Worm (Caenorhabditis elegans) whole organism, young adult: ENCODE data around the gene flp-10.

ENCODE experiments used
- B0019.2 ChIP-seq: fragments of 200-800 bp; sonication (Bioruptor generic); conservative IDR thresholded peaks from 2 replicates; pipeline ENCODE4 v1.3.6; 2022; ENCODE audit warnings: missing genetic modification reagents, missing genetic modification characterization, missing compliant biosample characterization
- B0336.3 ChIP-seq: fragments of 200-800 bp; sonication (Bioruptor generic); IDR thresholded peaks from 2 replicates; pipeline ENCODE4 v1.3.6; 2022; ENCODE audit warnings: missing genetic modification characterization, missing compliant biosample characterization
- F23B12.7 ChIP-seq: sonication (generic microtip); optimal IDR thresholded peaks from 2 replicates; lab custom pipeline; 2017; ENCODE audit warnings: missing genetic modification characterization, mild to moderate bottlenecking, missing compliant biosample characterization, antibody characterized with exemption, moderate library complexity; ENCODE audit not compliant: insufficient read depth
- F37B4.10 ChIP-seq: fragments of 200-800 bp; sonication (Bioruptor generic); IDR thresholded peaks from 2 replicates; pipeline ENCODE4 v1.3.6; 2022; ENCODE audit warnings: missing genetic modification characterization, missing compliant biosample characterization
- F49E8.2 ChIP-seq: sonication (generic microtip); optimal IDR thresholded peaks from 3 replicates; lab custom pipeline; 2017; ENCODE audit warnings: missing genetic modification characterization, mild to moderate bottlenecking, missing compliant biosample characterization, antibody characterized with exemption, moderate library complexity; ENCODE audit not compliant: insufficient read depth
- F57C9.4 ChIP-seq: sonication (generic microtip); optimal IDR thresholded peaks from 2 replicates; lab custom pipeline; 2017; ENCODE audit warnings: mild to moderate bottlenecking, missing genetic modification characterization, missing compliant biosample characterization
- Y53F4B.3 ChIP-seq: fragments of 200-800 bp; sonication (Bioruptor generic); IDR thresholded peaks from 2 replicates; pipeline ENCODE4 v1.3.6; 2022; ENCODE audit warnings: missing genetic modification reagents, missing genetic modification characterization, missing compliant biosample characterization
- Y53G8AR.9 ChIP-seq: fragments of 200-800 bp; sonication (Bioruptor generic); conservative IDR thresholded peaks from 2 replicates; pipeline ENCODE4 v1.3.6; 2022; ENCODE audit warnings: missing genetic modification reagents, missing genetic modification characterization, missing compliant biosample characterization
- ZK185.1 ChIP-seq: sonication (generic microtip); optimal IDR thresholded peaks from 2 replicates; lab custom pipeline; 2016; ENCODE audit warnings: mild to moderate bottlenecking, missing genetic modification characterization, missing compliant biosample characterization; ENCODE audit not compliant: poor library complexity, severe bottlenecking
- ama-1 ChIP-seq, 3 experiments: fragments of 150-350 bp in 1 of 3; sonication (generic microtip) in 2 of 3; optimal IDR thresholded peaks; 2 replicates each; lab custom pipeline; 2014 to 2018; ENCODE audit warnings: missing biosample characterization in 2 of 3, missing genetic modification characterization in 2 of 3, missing genetic modification reagents in 2 of 3
- attf-5 ChIP-seq: fragments of 200-800 bp; sonication (Bioruptor generic); optimal IDR thresholded peaks from 2 replicates; lab custom pipeline; 2018; ENCODE audit warnings: mild to moderate bottlenecking, missing genetic modification characterization, missing compliant biosample characterization
- bed-2 ChIP-seq: fragments of 200-800 bp; sonication (Bioruptor generic); IDR thresholded peaks from 2 replicates; pipeline ENCODE4 v1.3.6; 2022; ENCODE audit warnings: missing genetic modification reagents, missing genetic modification characterization, missing compliant biosample characterization
- cebp-1 ChIP-seq, 2 experiments: fragments of 200-800 bp in 1 of 2; sonication (Bioruptor generic) in 1 of 2; sonication (generic microtip) in 1 of 2; IDR thresholded peaks in 1 of 2; optimal IDR thresholded peaks in 1 of 2; 2 replicates each; pipeline versions ENCODE4 v1.3.6 to Lab custom; 2017 to 2022; ENCODE audit warnings: missing compliant biosample characterization in 2 of 2, missing genetic modification characterization in 2 of 2, mild to moderate bottlenecking in 1 of 2, missing genetic modification reagents in 1 of 2, moderate library complexity in 1 of 2
- ceh-40 ChIP-seq: fragments of 200-800 bp; sonication (Bioruptor generic); IDR thresholded peaks from 2 replicates; pipeline ENCODE4 v1.3.6; 2022; ENCODE audit warnings: missing genetic modification characterization, missing compliant biosample characterization
- ceh-58 ChIP-seq: fragments of 200-800 bp; sonication (Bioruptor generic); IDR thresholded peaks from 2 replicates; pipeline ENCODE4 v1.3.6; 2022; ENCODE audit warnings: missing genetic modification characterization, missing compliant biosample characterization
- chd-7 ChIP-seq: sonication (generic microtip); optimal IDR thresholded peaks from 2 replicates; lab custom pipeline; 2016; ENCODE audit warnings: mild to moderate bottlenecking, missing genetic modification characterization, moderate library complexity, missing compliant biosample characterization
- dpff-1 ChIP-seq: sonication (generic microtip); optimal IDR thresholded peaks from 2 replicates; lab custom pipeline; 2017; ENCODE audit warnings: mild to moderate bottlenecking, missing genetic modification characterization, missing compliant biosample characterization
- egl-44 ChIP-seq: fragments of 200-800 bp; sonication (Bioruptor generic); IDR thresholded peaks from 2 replicates; pipeline ENCODE4 v1.3.6; 2022; ENCODE audit warnings: missing genetic modification reagents, missing genetic modification characterization, missing compliant biosample characterization
- egrh-3 ChIP-seq: fragments of 200-800 bp; sonication (Bioruptor generic); IDR thresholded peaks from 2 replicates; pipeline ENCODE4 v1.3.6; 2022; ENCODE audit warnings: missing genetic modification reagents, missing genetic modification characterization, missing compliant biosample characterization
- gei-17 ChIP-seq: fragments of 200-800 bp; sonication (Bioruptor generic); optimal IDR thresholded peaks from 2 replicates; lab custom pipeline; 2018; ENCODE audit warnings: mild to moderate bottlenecking, missing genetic modification characterization, missing compliant biosample characterization
- him-1 ChIP-seq: sonication (generic microtip); optimal IDR thresholded peaks from 2 replicates; lab custom pipeline; 2016; ENCODE audit warnings: missing genotype, missing genetic modification reagents, missing genetic modification characterization, missing compliant biosample characterization
- hmg-1.2 ChIP-seq: fragments of 200-800 bp; sonication (Bioruptor generic); IDR thresholded peaks from 2 replicates; pipeline ENCODE4 v1.3.6; 2022; ENCODE audit warnings: missing genetic modification reagents, missing genetic modification characterization, missing compliant biosample characterization
- hmg-20 ChIP-seq: fragments of 200-800 bp; sonication (Bioruptor generic); IDR thresholded peaks from 2 replicates; pipeline ENCODE4 v1.3.6; 2022; ENCODE audit warnings: missing genetic modification reagents, missing genetic modification characterization, missing compliant biosample characterization
- hsf-1 ChIP-seq: fragments of 200-800 bp; sonication (Bioruptor generic); IDR thresholded peaks from 2 replicates; pipeline ENCODE4 v1.3.6; 2022; ENCODE audit warnings: missing genetic modification reagents, missing genetic modification characterization, missing compliant biosample characterization
- lag-1 ChIP-seq: fragments of 200-800 bp; sonication (Bioruptor generic); IDR thresholded peaks from 2 replicates; pipeline ENCODE4 v1.3.6; 2022; ENCODE audit warnings: missing genetic modification reagents, missing genetic modification characterization, missing compliant biosample characterization
- let-526 ChIP-seq: fragments of 200-800 bp; sonication (Bioruptor generic); IDR thresholded peaks from 2 replicates; pipeline ENCODE4 v1.3.6; 2022; ENCODE audit warnings: missing genetic modification reagents, missing genetic modification characterization, missing compliant biosample characterization
- lin-35 ChIP-seq, 3 experiments: fragments of 150-350 bp in 2 of 3; sonication (generic microtip) in 1 of 3; optimal IDR thresholded peaks; 2 replicates each; lab custom pipeline; 2014 to 2018; ENCODE audit warnings: missing biosample characterization in 3 of 3, missing genetic modification characterization in 3 of 3, missing genetic modification reagents in 3 of 3
- lin-40 ChIP-seq: sonication (generic microtip); optimal IDR thresholded peaks from 2 replicates; lab custom pipeline; 2016; ENCODE audit warnings: missing genetic modification characterization, mild to moderate bottlenecking, missing compliant biosample characterization, missing genotype, missing genetic modification reagents
- lsy-27 ChIP-seq: sonication (generic microtip); optimal IDR thresholded peaks from 2 replicates; lab custom pipeline; 2017; ENCODE audit warnings: missing genetic modification characterization, mild to moderate bottlenecking, missing compliant biosample characterization, antibody characterized with exemption, missing genotype, borderline replicate concordance; ENCODE audit not compliant: insufficient read depth
- madf-3 ChIP-seq: fragments of 200-800 bp; sonication (Bioruptor generic); IDR thresholded peaks from 2 replicates; pipeline ENCODE4 v1.3.6; 2022; ENCODE audit warnings: missing genetic modification reagents, missing genetic modification characterization, missing compliant biosample characterization
- madf-6 ChIP-seq: fragments of 200-800 bp; sonication (Bioruptor generic); IDR thresholded peaks from 2 replicates; pipeline ENCODE4 v1.3.6; 2022; ENCODE audit warnings: missing genetic modification reagents, missing genetic modification characterization, missing compliant biosample characterization
- mel-28 ChIP-seq: sonication (generic microtip); optimal IDR thresholded peaks from 2 replicates; lab custom pipeline; 2016; ENCODE audit warnings: borderline replicate concordance, mild to moderate bottlenecking, missing genetic modification characterization, missing compliant biosample characterization
- nfyb-1 ChIP-seq: fragments of 200-800 bp; sonication (Bioruptor generic); IDR thresholded peaks from 2 replicates; pipeline ENCODE4 v1.3.6; 2022; ENCODE audit warnings: missing genetic modification reagents, missing genetic modification characterization, missing compliant biosample characterization
- nhr-179 ChIP-seq: sonication (generic microtip); optimal IDR thresholded peaks from 2 replicates; lab custom pipeline; 2016; ENCODE audit warnings: mild to moderate bottlenecking, missing genetic modification characterization, missing compliant biosample characterization
- pha-4 ChIP-seq: fragments of 150-350 bp; sonication (generic microtip); optimal IDR thresholded peaks from 2 replicates; lab custom pipeline; 2014; ENCODE audit warnings: missing biosample characterization, missing genetic modification reagents, missing genetic modification characterization
- rpc-1 ChIP-seq, 2 experiments: fragments of 150-350 bp in 1 of 2; sonication (generic microtip) in 1 of 2; optimal IDR thresholded peaks; 2 replicates each; lab custom pipeline; 2014 to 2018; ENCODE audit warnings: missing biosample characterization in 1 of 2, missing genetic modification characterization in 1 of 2, missing genetic modification reagents in 1 of 2, missing genotype in 1 of 2
- unc-130 ChIP-seq: sonication (generic microtip); optimal IDR thresholded peaks from 2 replicates; lab custom pipeline; 2016; ENCODE audit warnings: missing genetic modification reagents, missing genetic modification characterization, missing compliant biosample characterization
- zfh-2 ChIP-seq: fragments of 200-800 bp; sonication (Bioruptor generic); conservative IDR thresholded peaks from 2 replicates; pipeline ENCODE4 v1.3.6; 2022; ENCODE audit warnings: missing genetic modification reagents, missing genetic modification characterization, missing compliant biosample characterization
- zim-3 ChIP-seq: sonication (generic microtip); optimal IDR thresholded peaks from 2 replicates; lab custom pipeline; 2017; ENCODE audit warnings: mild to moderate bottlenecking, missing genetic modification characterization, moderate library complexity, missing compliant biosample characterization
- ztf-26 ChIP-seq: sonication (generic microtip); optimal IDR thresholded peaks from 2 replicates; lab custom pipeline; 2017; ENCODE audit warnings: missing genetic modification characterization, missing compliant biosample characterization
- ztf-3 ChIP-seq: fragments of 200-800 bp; sonication (Bioruptor generic); optimal IDR thresholded peaks from 2 replicates; lab custom pipeline; 2018; ENCODE audit warnings: mild to moderate bottlenecking, missing genetic modification characterization, missing compliant biosample characterization
- ztf-6 ChIP-seq: fragments of 200-800 bp; sonication (Bioruptor generic); IDR thresholded peaks from 2 replicates; pipeline ENCODE4 v1.3.6; 2022; ENCODE audit warnings: missing genetic modification reagents, missing genetic modification characterization, missing compliant biosample characterization

flp-10 gene

DNA sequence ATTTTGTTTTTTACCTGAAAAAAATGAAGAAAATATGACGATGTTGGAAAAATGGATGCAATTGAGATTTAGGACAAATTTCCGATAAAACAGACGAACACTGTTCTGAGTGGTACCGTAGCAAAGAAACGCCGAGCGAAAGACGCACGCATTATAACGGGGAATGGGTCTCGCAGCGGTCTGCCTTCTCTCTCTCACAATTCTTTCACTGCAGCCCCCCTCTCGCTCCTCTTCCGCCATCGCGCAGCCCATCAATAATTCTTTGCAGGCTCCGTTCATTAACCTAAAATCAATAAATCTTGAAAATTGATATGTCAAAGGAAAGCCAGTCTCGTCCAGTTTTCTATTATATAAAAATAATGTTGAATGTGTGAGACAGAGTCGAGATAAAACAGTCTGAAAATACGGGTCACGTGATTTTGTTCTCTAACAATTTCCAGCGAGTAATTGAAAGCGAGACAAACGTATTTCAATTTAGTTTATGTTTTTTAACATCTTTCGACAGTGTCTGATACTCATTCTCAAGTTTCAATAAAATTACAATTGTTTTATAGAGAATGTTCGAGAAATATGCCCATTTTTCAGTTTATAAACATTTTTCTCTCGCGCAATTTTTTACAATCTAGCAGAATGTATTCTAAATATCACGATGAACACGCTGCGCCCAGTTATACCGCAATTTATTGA lies 40.9 kb downstream of the flp-10 start (continued):
- TF ChIP-seq dpff-1 (tag; lab: Kevin White, UChicago): no peak
- no peak for TF ChIP-seq Y53F4B.3 (GFP tag; lab: Robert Waterston, UW)
- TF ChIP-seq zfh-2 (GFP tag; lab: Robert Waterston, UW): peak; percentile 70; the same call in 1 of the 2 replicates
- no peak for TF ChIP-seq cebp-1 (GFP tag; IDR thresholded peaks at IDR 0.05; lab: Robert Waterston, UW)
- TF ChIP-seq cebp-1 (tag; optimal IDR thresholded peaks at IDR 0.05; lab: Kevin White, UChicago): no peak
- TF ChIP-seq ceh-58 (GFP tag; lab: Robert Waterston, UW): no peak
- TF ChIP-seq F49E8.2: no peak
- TF ChIP-seq lag-1 (GFP tag; lab: Robert Waterston, UW): no peak
- TF ChIP-seq him-1 (tag; lab: Kevin White, UChicago): no peak
- no peak for TF ChIP-seq let-526 (GFP tag; lab: Robert Waterston, UW)
- TF ChIP-seq B0019.2 (GFP tag; lab: Robert Waterston, UW): no peak
- no peak for TF ChIP-seq gei-17 (GFP tag; lab: Kevin White, UChicago)
- no peak for TF ChIP-seq hmg-20 (GFP tag; lab: Robert Waterston, UW)
- no peak for TF ChIP-seq unc-130 (GFP tag; lab: Kevin White, UChicago)
- TF ChIP-seq egl-44: no peak
- TF ChIP-seq Y53G8AR.9 (GFP tag; lab: Robert Waterston, UW): no peak
- no peak for TF ChIP-seq rpc-1 (optimal IDR thresholded peaks at IDR 0.05; lab: Kevin White, UChicago)
- no peak for TF ChIP-seq rpc-1 (tag; optimal IDR thresholded peaks at IDR 0.05; lab: Kevin White, UChicago)
- TF ChIP-seq pha-4: no peak
- TF ChIP-seq chd-7 (tag; lab: Kevin White, UChicago): no peak
- TF ChIP-seq ceh-40 (GFP tag; lab: Robert Waterston, UW): no peak
- TF ChIP-seq ztf-6 (GFP tag; lab: Robert Waterston, UW): no peak
- no peak for TF ChIP-seq F37B4.10 (GFP tag; lab: Robert Waterston, UW)
- no peak for TF ChIP-seq lsy-27
- no peak for TF ChIP-seq madf-3
- no peak for TF ChIP-seq F57C9.4
- no peak for TF ChIP-seq bed-2 (GFP tag; lab: Robert Waterston, UW)
- TF ChIP-seq egrh-3 (GFP tag; lab: Robert Waterston, UW): 0 out of 2 replicates have a peak, but pooled peaks have one; percentile 13
- TF ChIP-seq ztf-3: no peak
- no peak for TF ChIP-seq mel-28 (tag; lab: Kevin White, UChicago)
- no peak for TF ChIP-seq nhr-179 (tag; lab: Kevin White, UChicago)
- TF ChIP-seq lin-35 (GFP tag; optimal IDR thresholded peaks at IDR 0.05; lab: Kevin White, UChicago): no peak
- TF ChIP-seq F23B12.7: no peak
- peak; percentile 75 for TF ChIP-seq madf-6 (GFP tag; lab: Robert Waterston, UW)
- TF ChIP-seq ztf-26 (tag; lab: Kevin White, UChicago): no peak

DNA sequence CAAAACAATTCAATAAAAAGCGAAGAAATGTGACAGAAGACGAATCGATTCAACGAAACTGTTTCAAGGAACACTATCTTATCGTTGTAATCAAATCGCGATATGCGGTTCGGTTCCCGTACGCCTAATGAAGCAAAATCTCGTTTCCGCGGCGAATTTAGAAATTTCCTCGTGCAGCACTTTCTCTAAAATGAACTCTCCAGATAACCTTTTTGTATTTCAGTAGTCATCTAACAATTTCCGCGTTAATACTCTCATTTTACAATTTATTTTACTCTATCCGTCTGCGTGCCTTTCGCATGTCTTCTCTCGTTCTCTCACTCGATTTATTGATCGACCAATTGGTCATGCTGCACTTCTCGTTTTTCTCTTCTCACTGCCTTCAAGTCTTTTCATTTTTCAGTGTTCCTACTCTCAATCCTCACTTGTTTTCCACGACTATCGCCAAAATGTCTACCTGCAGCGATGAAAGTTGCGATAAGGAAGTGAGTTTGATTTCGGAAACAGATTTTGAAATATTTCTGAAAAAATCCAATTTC lies 41.6 kb downstream of the flp-10 start, which contains the start of the genes npp-27 and ntl-4:
Gene npp-27 (minus strand): TSS at position 51 of the 539 bp plus-strand sequence.
Gene ntl-4 (plus strand): TSS at position 379 of the 539 bp plus-strand sequence.
- TF ChIP-seq zim-3 (tag; lab: Kevin White, UChicago) (no peak), attf-5 (GFP tag; lab: Kevin White, UChicago) (peak; percentile 5), cebp-1 (GFP tag; IDR thresholded peaks at IDR 0.05; lab: Robert Waterston, UW) (no peak), cebp-1 (tag; optimal IDR thresholded peaks at IDR 0.05; lab: Kevin White, UChicago) (peak; percentile 41), ZK185.1 (tag; lab: Kevin White, UChicago) (peak; percentile 11), nfyb-1 (GFP tag; lab: Robert Waterston, UW) (peak; percentile 70; the same call in 1 of the 2 replicates), hmg-1.2 (GFP tag; lab: Robert Waterston, UW) (peak; percentile 57; the same call in 1 of the 2 replicates), hsf-1 (GFP tag; lab: Robert Waterston, UW) (0 out of 2 replicates have a peak, but pooled peaks have one; percentile 21), ama-1 (optimal IDR thresholded peaks at IDR 0.05; lab: Kevin White, UChicago) (peak; percentile 34), ama-1 (GFP tag; optimal IDR thresholded peaks at IDR 0.05; lab: Kevin White, UChicago) (no peak), B0336.3 (GFP tag; lab: Robert Waterston, UW) (no peak), lin-40 (tag; lab: Kevin White, UChicago) (peak; percentile 11)
